Worm (Caenorhabditis elegans) whole organism, midembryonic: Measurements from ENCODE around the gene idpc-5.

Source experiments
- T22C8.4 ChIP-seq: fragments of 200-800 bp; sonication (Bioruptor generic); IDR thresholded peaks from 2 replicates; pipeline ENCODE4 v1.3.6; 2022; ENCODE audit warnings: missing genetic modification characterization, missing compliant biosample characterization
- cog-1 ChIP-seq: sonication (generic microtip); optimal IDR thresholded peaks from 2 replicates; lab custom pipeline; 2016; ENCODE audit warnings: missing genetic modification characterization, missing compliant biosample characterization
- flt-1 ChIP-seq: fragments of 200-800 bp; sonication (Bioruptor generic); IDR thresholded peaks from 2 replicates; pipeline ENCODE4 v1.3.6; 2022; ENCODE audit warnings: missing genetic modification characterization, missing compliant biosample characterization
- klf-2 ChIP-seq: fragments of 200-800 bp; sonication (Bioruptor generic); conservative IDR thresholded peaks from 2 replicates; pipeline ENCODE4 v1.3.6; 2022; ENCODE audit warnings: missing genetic modification reagents, missing genetic modification characterization, missing compliant biosample characterization
- med-1 ChIP-seq: sonication (generic microtip); optimal IDR thresholded peaks from 2 replicates; lab custom pipeline; 2017; ENCODE audit warnings: missing genetic modification characterization, mild to moderate bottlenecking, missing compliant biosample characterization, antibody characterized with exemption, missing genetic modification reagents; ENCODE audit not compliant: insufficient read depth
- ref-1 ChIP-seq: fragments of 200-800 bp; sonication (Bioruptor generic); conservative IDR thresholded peaks from 2 replicates; pipeline ENCODE4 v1.3.6; 2022; ENCODE audit warnings: missing genetic modification reagents, missing genetic modification characterization, missing compliant biosample characterization
- tab-1 ChIP-seq: fragments of 200-800 bp; sonication (Bioruptor generic); IDR thresholded peaks from 2 replicates; pipeline ENCODE4 v1.3.6; 2022; ENCODE audit warnings: missing genetic modification characterization, missing compliant biosample characterization
- ztf-23 ChIP-seq: fragments of 200-800 bp; sonication (Bioruptor generic); IDR thresholded peaks from 2 replicates; pipeline ENCODE4 v1.3.6; 2022; ENCODE audit warnings: missing genetic modification reagents, missing genetic modification characterization, missing compliant biosample characterization
- ztf-29 ChIP-seq: fragments of 200-800 bp; sonication (Bioruptor generic); IDR thresholded peaks from 2 replicates; pipeline ENCODE4 v1.3.6; 2022; ENCODE audit warnings: missing genetic modification reagents, missing genetic modification characterization, missing compliant biosample characterization

Gene idpc-5

DNA sequence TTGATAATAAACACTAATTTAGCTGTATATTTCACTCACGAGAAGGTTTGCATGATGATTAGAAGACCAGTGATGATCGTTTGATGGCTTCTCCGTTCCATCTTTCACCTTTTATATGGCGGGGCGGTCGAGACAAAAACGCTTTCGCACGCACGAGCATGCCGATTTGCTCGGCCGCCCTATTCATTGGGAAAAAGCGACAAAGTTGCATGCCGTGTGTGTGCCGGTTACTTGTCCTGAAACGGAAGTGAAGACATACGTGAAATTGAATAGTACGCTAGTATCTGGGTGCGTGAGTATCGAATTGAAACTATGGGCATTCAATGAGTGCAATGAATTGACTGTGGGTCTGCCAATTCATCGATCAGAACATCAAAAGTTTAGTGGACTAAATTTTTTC, at the start of gene idpc-5:
TSS of gene idpc-5 (minus strand) at position 101 of the 400 bp plus-strand sequence.
- TF ChIP-seq ztf-29, result no peak
- no peak for TF ChIP-seq tab-1

DNA sequence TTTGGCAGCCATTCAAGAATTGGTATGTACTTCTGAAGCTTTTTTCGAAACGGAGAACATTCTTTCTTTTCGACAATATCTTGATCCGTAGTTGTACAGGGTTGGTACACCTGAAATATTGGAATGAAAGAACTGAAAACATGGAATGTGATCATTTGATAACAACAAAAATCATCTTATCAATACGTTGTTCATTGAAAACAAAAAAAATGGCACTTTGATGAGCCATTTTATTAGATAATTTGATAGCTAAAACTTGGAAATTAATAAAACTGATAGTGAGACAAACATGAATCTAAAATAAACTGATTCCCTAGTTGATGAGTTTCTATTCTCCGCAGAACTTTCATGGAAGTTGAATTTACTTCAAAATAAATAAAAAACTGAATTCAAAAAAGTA, 49.8 kb upstream of the idpc-5 start:
- TF ChIP-seq med-1 (GFP tag; lab: Kevin White, UChicago) (no peak), flt-1 (no peak), ztf-23 (GFP tag; lab: Robert Waterston, UW) (no peak), T22C8.4 (GFP tag; lab: Robert Waterston, UW) (no peak), ref-1 (GFP tag; lab: Robert Waterston, UW) (no peak), klf-2 (GFP tag; lab: Robert Waterston, UW) (no peak), cog-1 (no peak)

- TF ChIP-seq T22C8.4 (GFP tag; lab: Robert Waterston, UW) (no peak), flt-1 (no peak), tab-1 (no peak), ztf-23 (GFP tag; lab: Robert Waterston, UW) (no peak), ztf-29 (no peak), ref-1 (GFP tag; lab: Robert Waterston, UW) (no peak), klf-2 (GFP tag; lab: Robert Waterston, UW) (no peak), med-1 (GFP tag; lab: Kevin White, UChicago) (no peak)
Observed at ce11 chrV:9666394-9666793, 43.7 kb upstream of the idpc-5 start, which contains the start of gene ZK287.1. TSS of gene ZK287.1 (plus strand) at chrV:9666694.

ce11 chrV:9664620-9665019, 41.9 kb upstream of the idpc-5 start:
- TF ChIP-seq ref-1 (GFP tag; lab: Robert Waterston, UW), result no peak
- no peak for TF ChIP-seq ztf-29
- no peak for TF ChIP-seq med-1 (GFP tag; lab: Kevin White, UChicago)

DNA sequence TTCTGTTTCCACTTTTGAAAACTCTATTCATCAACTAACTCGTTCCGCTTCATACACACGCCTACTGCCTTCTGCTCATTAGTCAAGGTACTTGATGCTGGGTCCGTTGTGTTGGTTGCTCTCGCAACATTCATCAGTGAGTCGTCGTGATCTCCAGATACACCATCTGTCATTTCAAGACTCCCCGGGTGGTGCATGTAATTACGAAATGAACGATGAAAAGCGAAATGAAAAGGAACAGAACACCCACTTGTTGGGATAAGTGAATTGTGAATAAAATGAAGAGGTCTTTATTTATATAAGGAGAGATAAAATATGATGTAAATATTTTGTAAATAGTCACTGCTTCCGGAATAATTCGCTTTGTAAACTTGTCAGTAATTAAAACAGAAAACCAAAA, 41.2 kb upstream of the idpc-5 start:
- TF ChIP-seq ref-1 (GFP tag; lab: Robert Waterston, UW), result no peak
- no peak for TF ChIP-seq cog-1
- TF ChIP-seq med-1 (GFP tag; lab: Kevin White, UChicago), result no peak
- no peak for TF ChIP-seq tab-1
- TF ChIP-seq klf-2 (GFP tag; lab: Robert Waterston, UW), result no peak
- TF ChIP-seq ztf-23 (GFP tag; lab: Robert Waterston, UW), result no peak
- no peak for TF ChIP-seq ztf-29
- no peak for TF ChIP-seq flt-1
- TF ChIP-seq T22C8.4 (GFP tag; lab: Robert Waterston, UW), result no peak

DNA sequence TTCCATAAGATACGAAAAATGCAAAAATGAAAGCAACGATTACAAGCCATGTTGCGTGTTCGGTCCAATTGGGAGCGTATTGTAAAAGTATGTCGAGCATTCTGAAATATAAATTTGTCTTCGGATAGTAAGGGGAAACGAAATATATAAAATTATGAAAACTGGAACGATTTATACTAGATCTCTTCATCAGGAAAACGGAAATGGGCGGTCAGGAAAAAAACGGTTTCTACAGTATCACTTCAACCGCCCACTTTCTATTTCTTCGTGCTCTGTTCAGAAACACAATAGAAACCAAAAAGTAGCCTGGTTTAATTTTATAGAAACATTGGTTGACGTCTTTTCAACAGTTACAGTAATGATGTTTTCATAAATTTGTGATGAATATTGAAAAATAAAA, 38.8 kb upstream of the idpc-5 start, which contains the start of gene pitr-4:
TSS of gene pitr-4 (minus strand) at position 101 of the 400 bp plus-strand sequence.
- TF ChIP-seq med-1 (GFP tag; lab: Kevin White, UChicago) (no peak), flt-1 (no peak), klf-2 (GFP tag; lab: Robert Waterston, UW) (no peak), cog-1 (no peak), ztf-23 (GFP tag; lab: Robert Waterston, UW) (no peak), ztf-29 (no peak)

- TF ChIP-seq ztf-23 (GFP tag; lab: Robert Waterston, UW) (no peak), ztf-29 (no peak), cog-1 (no peak), klf-2 (GFP tag; lab: Robert Waterston, UW) (no peak), T22C8.4 (GFP tag; lab: Robert Waterston, UW) (no peak), tab-1 (no peak), ref-1 (GFP tag; lab: Robert Waterston, UW) (no peak), med-1 (GFP tag; lab: Kevin White, UChicago) (no peak)
Observed at ce11 chrV:9654154-9654805, 31.5 kb upstream of the idpc-5 start, which contains the start of gene cyp-29A4. TSS of gene cyp-29A4 (plus strand) at chrV:9654755.

- no peak for TF ChIP-seq med-1 (GFP tag; lab: Kevin White, UChicago)
- no peak for TF ChIP-seq ztf-29
- TF ChIP-seq T22C8.4 (GFP tag; lab: Robert Waterston, UW), result no peak
- no peak for TF ChIP-seq ztf-23 (GFP tag; lab: Robert Waterston, UW)
- no peak for TF ChIP-seq flt-1
- no peak for TF ChIP-seq klf-2 (GFP tag; lab: Robert Waterston, UW)
- TF ChIP-seq cog-1, result no peak
- no peak for TF ChIP-seq tab-1
- no peak for TF ChIP-seq ref-1 (GFP tag; lab: Robert Waterston, UW)
Observed at ce11 chrV:9651294-9651693, 28.6 kb upstream of the idpc-5 start, which contains the start of gene T06E4.21. TSS of gene T06E4.21 (plus strand) at chrV:9651594.

DNA sequence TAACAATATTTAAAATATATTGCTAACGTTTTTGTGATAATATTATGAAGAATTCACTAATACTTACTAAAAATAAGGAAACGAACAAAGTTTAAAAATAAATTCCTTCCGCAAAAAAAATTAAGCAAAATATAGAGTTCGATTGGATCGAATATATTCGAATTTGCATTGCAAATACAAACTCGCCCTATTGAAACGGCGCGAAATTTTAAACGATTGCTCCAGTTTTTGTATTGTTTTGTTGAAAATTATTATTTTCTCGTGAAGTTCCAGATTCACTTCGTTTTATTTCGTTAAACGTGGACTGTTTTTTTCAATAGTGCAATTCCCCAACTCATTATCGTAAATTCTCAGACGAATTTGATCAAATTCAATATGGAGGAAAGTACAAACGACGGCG, 22.8 kb upstream of the idpc-5 start, which contains the start of the genes atl-1 and hcp-2:
TSS of gene atl-1 (minus strand) at position 89 of the 400 bp plus-strand sequence.
TSS of gene hcp-2 (plus strand) at position 353 of the 400 bp plus-strand sequence.
- no peak for TF ChIP-seq flt-1
- TF ChIP-seq klf-2 (GFP tag; lab: Robert Waterston, UW), result no peak
- no peak for TF ChIP-seq med-1 (GFP tag; lab: Kevin White, UChicago)
- no peak for TF ChIP-seq tab-1
- TF ChIP-seq ref-1 (GFP tag; lab: Robert Waterston, UW), result no peak
- TF ChIP-seq cog-1, result no peak
- no peak for TF ChIP-seq ztf-29
- TF ChIP-seq ztf-23 (GFP tag; lab: Robert Waterston, UW), result no peak
- no peak for TF ChIP-seq T22C8.4 (GFP tag; lab: Robert Waterston, UW)

ce11 chrV:9633313-9633712, 10.6 kb upstream of the idpc-5 start, which contains the start of gene col-147:
TSS of gene col-147 (minus strand) at chrV:9633338.
- no peak for TF ChIP-seq flt-1
